Worm (Caenorhabditis elegans): ENCODE data around the gene tap-1.

Gene tap-1

ce11 chrX:14560297-14560680 is 29.1 kb upstream of the tap-1 start (continued):
- TF ChIP-seq D1046.2 (GFP tag; IDR thresholded peaks at IDR 0.05): no peak
- no peak for TF ChIP-seq snpc-1.2 (GFP tag; IDR thresholded peaks at IDR 0.05)
- TF ChIP-seq F37D6.2 (tag; optimal IDR thresholded peaks at IDR 0.05): peak; percentile 39
- no peak for TF ChIP-seq nhr-111 (GFP tag; optimal IDR thresholded peaks at IDR 0.05)
- no peak for TF ChIP-seq daf-8 (GFP tag; IDR thresholded peaks at IDR 0.05)
- no peak for TF ChIP-seq F10B5.3 (tag; optimal IDR thresholded peaks at IDR 0.05)
- no peak for TF ChIP-seq skn-1 (tag; optimal IDR thresholded peaks at IDR 0.05)
- no peak for TF ChIP-seq ceh-44 (GFP tag; IDR thresholded peaks at IDR 0.05)
- peak; percentile 76 for TF ChIP-seq T20F7.1 (GFP tag; optimal IDR thresholded peaks at IDR 0.05)
- TF ChIP-seq lin-38 (GFP tag; IDR thresholded peaks at IDR 0.05): peak; percentile 54
- TF ChIP-seq egl-43 (GFP tag; IDR thresholded peaks at IDR 0.05): peak; percentile 64
- TF ChIP-seq Y105C5A.15 (GFP tag; IDR thresholded peaks at IDR 0.05): no peak
- TF ChIP-seq pha-4 (GFP tag; IDR thresholded peaks at IDR 0.05): peak; percentile 94
- peak; percentile 58 for TF ChIP-seq pha-4 (tag; optimal IDR thresholded peaks at IDR 0.05)
- TF ChIP-seq tra-1 (GFP tag; IDR thresholded peaks at IDR 0.05): peak; percentile 92
- peak; percentile 98 for TF ChIP-seq nhr-28 (tag; optimal IDR thresholded peaks at IDR 0.05)
- TF ChIP-seq hif-1 (tag; optimal IDR thresholded peaks at IDR 0.05): peak; percentile 34 to 92
- TF ChIP-seq Y48G9A.11 (GFP tag; IDR thresholded peaks at IDR 0.05): no peak
- TF ChIP-seq unc-130 (GFP tag; optimal IDR thresholded peaks at IDR 0.05): no peak
- TF ChIP-seq unc-62 (GFP tag; optimal IDR thresholded peaks at IDR 0.05 in 1 of 2): peak; percentile 21 to 100
- TF ChIP-seq unc-62 (tag; optimal IDR thresholded peaks at IDR 0.05): no peak
- peak; percentile 87 for TF ChIP-seq ceh-20 (GFP tag; IDR thresholded peaks at IDR 0.05)
- TF ChIP-seq aly-2 (tag; optimal IDR thresholded peaks at IDR 0.05): no peak
- TF ChIP-seq spr-1 (tag; optimal IDR thresholded peaks at IDR 0.05): peak; percentile 63
- TF ChIP-seq F26F4.8 (GFP tag; conservative IDR thresholded peaks at IDR 0.05): no peak
- peak; percentile 74 for TF ChIP-seq nhr-76 (tag; optimal IDR thresholded peaks at IDR 0.05)
- TF ChIP-seq snpc-4 (tag; optimal IDR thresholded peaks at IDR 0.05): no peak
- no peak for TF ChIP-seq R02D3.7 (tag; optimal IDR thresholded peaks at IDR 0.05)
- peak; percentile 59 for TF ChIP-seq lin-13 (GFP tag; optimal IDR thresholded peaks at IDR 0.05)
- peak; percentile 73 for TF ChIP-seq fos-1 (tag; optimal IDR thresholded peaks at IDR 0.05)
- TF ChIP-seq egl-27 (tag; optimal IDR thresholded peaks at IDR 0.05): peak; percentile 25
- peak; percentile 56; the same call in 1 of the 2 replicates for TF ChIP-seq T26A8.4 (GFP tag; IDR thresholded peaks at IDR 0.05)
- TF ChIP-seq php-3 (GFP tag; IDR thresholded peaks at IDR 0.05): 0 out of 2 replicates have a peak, but pooled peaks have one; percentile 48
- TF ChIP-seq mep-1 (tag; optimal IDR thresholded peaks at IDR 0.05): peak; percentile 97
- peak; percentile 47 for TF ChIP-seq madf-9 (GFP tag; conservative IDR thresholded peaks at IDR 0.05)
- no peak for TF ChIP-seq ceh-32 (tag; optimal IDR thresholded peaks at IDR 0.05; ENCODE audit: poor library complexity)
- TF ChIP-seq dve-1 (tag; optimal IDR thresholded peaks at IDR 0.05; ENCODE audit: insufficient read depth): peak; percentile 98
- TF ChIP-seq nhr-102 (tag; optimal IDR thresholded peaks at IDR 0.05): peak; percentile 89

- TF ChIP-seq mdl-1 (tag; optimal IDR thresholded peaks at IDR 0.05) (peak; percentile 55 to 71), hif-1 (tag; optimal IDR thresholded peaks at IDR 0.05) (peak; percentile 49 to 98), ama-1 (optimal IDR thresholded peaks at IDR 0.05) (peak; percentile 40), madf-5 (GFP tag; IDR thresholded peaks at IDR 0.05) (no peak), hlh-30 (tag; optimal IDR thresholded peaks at IDR 0.05; ENCODE audit: insufficient read depth) (peak; percentile 80), lin-1 (GFP tag; IDR thresholded peaks at IDR 0.05) (peak; percentile 9; the same call in 1 of the 2 replicates), unc-39 (tag; optimal IDR thresholded peaks at IDR 0.05) (no peak), pha-4 (GFP tag; IDR thresholded peaks at IDR 0.05) (no peak), pha-4 (tag; optimal IDR thresholded peaks at IDR 0.05) (peak; percentile 37), nhr-76 (tag; optimal IDR thresholded peaks at IDR 0.05) (no peak), mep-1 (tag; optimal IDR thresholded peaks at IDR 0.05) (peak; percentile 72), daf-12 (tag; optimal IDR thresholded peaks at IDR 0.05) (no peak), php-3 (GFP tag; IDR thresholded peaks at IDR 0.05) (peak; percentile 82), ceh-44 (GFP tag; IDR thresholded peaks at IDR 0.05) (no peak), nhr-42 (GFP tag; IDR thresholded peaks at IDR 0.05) (no peak), dpl-1 (GFP tag; optimal IDR thresholded peaks at IDR 0.05) (peak; percentile 10), ceh-82 (tag; optimal IDR thresholded peaks at IDR 0.05) (no peak), vab-7 (GFP tag; IDR thresholded peaks at IDR 0.05) (no peak), mdt-29 (GFP tag; IDR thresholded peaks at IDR 0.05) (no peak; the same call in 1 of the 2 replicates), fos-1 (tag; optimal IDR thresholded peaks at IDR 0.05) (no peak), F37D6.2 (tag; optimal IDR thresholded peaks at IDR 0.05) (peak; percentile 54), Y5F2A.4 (GFP tag; optimal IDR thresholded peaks at IDR 0.05) (no peak), lin-13 (GFP tag; optimal IDR thresholded peaks at IDR 0.05) (peak; percentile 3)
Observed at ce11 chrX:14561416-14561973, 27.9 kb upstream of the tap-1 start.

Measured in whole organism, L4 larva.